Worm (Caenorhabditis elegans): ENCODE data around the gene C36H8.1.

DNA sequence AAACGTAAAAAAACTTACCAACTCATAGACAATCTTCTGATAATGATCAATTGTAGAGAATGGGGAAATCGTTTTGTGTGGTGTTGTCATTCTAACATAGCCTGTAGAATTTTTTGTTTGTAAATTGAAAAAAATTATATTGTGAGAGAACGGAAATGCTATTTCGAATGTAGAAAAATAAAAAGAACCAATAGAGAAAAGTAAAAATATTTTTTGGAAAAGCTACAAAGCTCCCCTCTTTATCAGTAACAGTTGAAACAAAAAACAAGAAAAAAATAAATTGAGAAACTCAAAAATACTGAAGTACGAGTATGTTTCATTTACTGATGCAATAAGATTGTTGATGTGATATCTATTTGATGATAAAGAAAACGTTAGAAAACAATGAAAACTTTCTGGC, 33.0 kb downstream of the C36H8.1 start, which contains the start of gene C27D8.3:
- TF ChIP-seq ama-1 (optimal IDR thresholded peaks at IDR 0.05) (no peak), tbx-37 (GFP tag; conservative IDR thresholded peaks at IDR 0.05) (no peak), aly-1 (tag; optimal IDR thresholded peaks at IDR 0.05) (no peak), hmbx-1 (tag; optimal IDR thresholded peaks at IDR 0.05) (no peak), B0310.2 (tag; optimal IDR thresholded peaks at IDR 0.05) (no peak), tra-4 (tag; optimal IDR thresholded peaks at IDR 0.05) (no peak), scrt-1 (GFP tag; IDR thresholded peaks at IDR 0.05) (no peak), ets-7 (tag; optimal IDR thresholded peaks at IDR 0.05) (no peak), sea-1 (GFP tag; conservative IDR thresholded peaks at IDR 0.05) (no peak), hmg-4 (GFP tag; optimal IDR thresholded peaks at IDR 0.05) (no peak), ceh-13 (GFP tag; optimal IDR thresholded peaks at IDR 0.05) (no peak), flt-1 (GFP tag; IDR thresholded peaks at IDR 0.05) (no peak), pes-1 (GFP tag; IDR thresholded peaks at IDR 0.05) (no peak)

Measured in whole organism, early embryonic.